Fruit fly (Drosophila melanogaster) whole organism, wandering third instar larva: ENCODE measurements around the gene vrs.
A peak's percentile ranks its signal among the peaks of the same experiment; 100 is the strongest.

Source experiments
- Abd-B ChIP-seq: fragments of >200 bp; optimal IDR thresholded peaks from 2 replicates; lab custom pipeline; 2017; ENCODE audit warnings: missing biosample characterization, missing genetic modification characterization
- CG32264 ChIP-seq: fragments of 200-800 bp; sonication (Bioruptor generic); optimal IDR thresholded peaks from 2 replicates; lab custom pipeline; 2016; ENCODE audit warnings: missing biosample characterization, missing genetic modification characterization
- CG9705 ChIP-seq: fragments of 200-800 bp; sonication (Bioruptor generic); optimal IDR thresholded peaks from 2 replicates; lab custom pipeline; 2018; ENCODE audit warnings: missing biosample characterization, mild to moderate bottlenecking, missing genetic modification characterization
- CrebA ChIP-seq: fragments of 200-800 bp; sonication (Bioruptor generic); optimal IDR thresholded peaks from 2 replicates; lab custom pipeline; 2016; ENCODE audit warnings: missing biosample characterization, mild to moderate bottlenecking, missing genetic modification characterization, borderline replicate concordance
- Dfd ChIP-seq: fragments of >200 bp; optimal IDR thresholded peaks from 2 replicates; lab custom pipeline; 2017; ENCODE audit warnings: missing biosample characterization, missing genetic modification characterization
- GATAd ChIP-seq: sonication (Bioruptor generic); optimal IDR thresholded peaks from 2 replicates; lab custom pipeline; 2016; ENCODE audit warnings: missing biosample characterization, missing genetic modification characterization
- HLH106 ChIP-seq: fragments of 200-800 bp; optimal IDR thresholded peaks from 3 replicates; lab custom pipeline; 2019; ENCODE audit warnings: missing biosample characterization, mild to moderate bottlenecking, missing genetic modification characterization, moderate library complexity
- Hnf4 ChIP-seq: fragments of 200-800 bp; sonication (Bioruptor generic); optimal IDR thresholded peaks from 2 replicates; lab custom pipeline; 2016; ENCODE audit warnings: missing biosample characterization, mild to moderate bottlenecking, missing genetic modification characterization
- Hr78 ChIP-seq: fragments of >200 bp; optimal IDR thresholded peaks from 2 replicates; lab custom pipeline; 2017; ENCODE audit warnings: missing biosample characterization, missing genetic modification characterization
- Hr83 ChIP-seq: fragments of 200-300 bp; sonication (Bioruptor generic); optimal IDR thresholded peaks from 2 replicates; lab custom pipeline; 2016; ENCODE audit warnings: missing biosample characterization, mild to moderate bottlenecking, missing genetic modification characterization, moderate library complexity; ENCODE audit not compliant: poor library complexity, severe bottlenecking
- Jra ChIP-seq: sonication (Bioruptor generic); optimal IDR thresholded peaks from 2 replicates; lab custom pipeline; 2016; ENCODE audit warnings: missing biosample characterization, missing genetic modification characterization
- Mio ChIP-seq: sonication (Bioruptor generic); optimal IDR thresholded peaks from 2 replicates; lab custom pipeline; 2016; ENCODE audit warnings: missing biosample characterization, missing genetic modification characterization
- Myc ChIP-seq: fragments of >200 bp; optimal IDR thresholded peaks from 2 replicates; lab custom pipeline; 2017
- N ChIP-seq: fragments of >200 bp; optimal IDR thresholded peaks from 2 replicates; lab custom pipeline; 2018; ENCODE audit warnings: missing biosample characterization, missing external identifiers, missing genetic modification characterization
- OdsH ChIP-seq: fragments of 200-800 bp; sonication (Bioruptor generic); optimal IDR thresholded peaks from 2 replicates; lab custom pipeline; 2016; ENCODE audit warnings: missing biosample characterization, mild to moderate bottlenecking, missing genetic modification characterization
- Rel ChIP-seq, 2 experiments: fragments of 200-800 bp; sonication (Bioruptor generic) in 1 of 2; optimal IDR thresholded peaks; 2 replicates in 1 of 2; 3 replicates in 1 of 2; lab custom pipeline; 2016 to 2019; ENCODE audit warnings: mild to moderate bottlenecking in 2 of 2, missing biosample characterization in 2 of 2, missing genetic modification characterization in 2 of 2, moderate library complexity in 1 of 2
- Sp1 ChIP-seq: fragments of 200-800 bp; sonication (Bioruptor generic); optimal IDR thresholded peaks from 3 replicates; lab custom pipeline; 2019; ENCODE audit warnings: missing biosample characterization, mild to moderate bottlenecking, missing genetic modification characterization, moderate library complexity
- Vsx2 ChIP-seq: fragments of 200-300, 225-300 bp; sonication (Bioruptor generic); optimal IDR thresholded peaks from 2 replicates; lab custom pipeline; 2018; ENCODE audit warnings: missing biosample characterization, missing genetic modification characterization; ENCODE audit not compliant: partially characterized antibody
- br ChIP-seq: fragments of 200-800 bp; sonication (Bioruptor generic); optimal IDR thresholded peaks from 2 replicates; lab custom pipeline; 2016; ENCODE audit warnings: missing biosample characterization, missing genetic modification characterization
- brk ChIP-seq: fragments of 200-800 bp; sonication (Bioruptor generic); optimal IDR thresholded peaks from 2 replicates; lab custom pipeline; 2016; ENCODE audit warnings: missing biosample characterization, mild to moderate bottlenecking, missing genetic modification characterization
- dl ChIP-seq, 2 experiments: fragments of 175-275, 200-275 bp in 1 of 2; fragments of 200-275 bp in 1 of 2; sonication (Bioruptor generic); optimal IDR thresholded peaks; lab custom pipeline; 2018; ENCODE audit warnings: mild to moderate bottlenecking in 2 of 2, missing biosample characterization in 2 of 2, missing genetic modification characterization in 2 of 2, moderate library complexity in 2 of 2; ENCODE audit not compliant: partially characterized antibody in 2 of 2, insufficient read depth in 1 of 2
- dmrt93B ChIP-seq: fragments of 200-800 bp; sonication (Bioruptor generic); optimal IDR thresholded peaks from 2 replicates; lab custom pipeline; 2018; ENCODE audit warnings: missing biosample characterization, mild to moderate bottlenecking, missing genetic modification characterization
- dsf ChIP-seq: sonication (Bioruptor generic); optimal IDR thresholded peaks from 2 replicates; lab custom pipeline; 2016; ENCODE audit warnings: missing biosample characterization, missing genetic modification characterization, borderline replicate concordance
- ey ChIP-seq: fragments of 200-800 bp; sonication (Bioruptor generic); optimal IDR thresholded peaks from 2 replicates; lab custom pipeline; 2016; ENCODE audit warnings: missing biosample characterization, missing genetic modification characterization
- fru ChIP-seq: fragments of 200-800 bp; sonication (Bioruptor generic); optimal IDR thresholded peaks from 3 replicates; lab custom pipeline; 2016; ENCODE audit warnings: missing biosample characterization, mild to moderate bottlenecking, missing genetic modification characterization
- h ChIP-seq: fragments of 200-800 bp; sonication (Bioruptor generic); optimal IDR thresholded peaks from 3 replicates; lab custom pipeline; 2016; ENCODE audit warnings: missing biosample characterization, mild to moderate bottlenecking, missing genetic modification characterization
- jim ChIP-seq: fragments of 175-275, 200-325 bp; sonication (Bioruptor generic); optimal IDR thresholded peaks from 2 replicates; lab custom pipeline; 2016; ENCODE audit warnings: missing biosample characterization, mild to moderate bottlenecking, missing genetic modification characterization
- lola ChIP-seq: fragments of >200 bp; optimal IDR thresholded peaks from 2 replicates; lab custom pipeline; 2017; ENCODE audit warnings: missing biosample characterization, missing genetic modification characterization
- pan ChIP-seq: fragments of >200 bp; optimal IDR thresholded peaks from 2 replicates; lab custom pipeline; 2017
- psq ChIP-seq: fragments of 200-800 bp; sonication (Bioruptor generic); optimal IDR thresholded peaks from 3 replicates; lab custom pipeline; 2017; ENCODE audit warnings: missing biosample characterization, mild to moderate bottlenecking, missing genetic modification characterization, moderate library complexity
- rgr ChIP-seq: fragments of 200-800 bp; sonication (Bioruptor generic); optimal IDR thresholded peaks from 3 replicates; lab custom pipeline; 2016; ENCODE audit warnings: missing biosample characterization, mild to moderate bottlenecking, missing genetic modification characterization
- sage ChIP-seq: fragments of 200-800 bp; sonication (Bioruptor generic); optimal IDR thresholded peaks from 2 replicates; lab custom pipeline; 2016; ENCODE audit warnings: missing biosample characterization, mild to moderate bottlenecking, missing genetic modification characterization
- sv ChIP-seq: fragments of 200-800 bp; sonication (Bioruptor generic); optimal IDR thresholded peaks from 3 replicates; lab custom pipeline; 2016; ENCODE audit warnings: missing biosample characterization, missing genetic modification characterization
- tai ChIP-seq: sonication (Bioruptor generic); optimal IDR thresholded peaks from 2 replicates; lab custom pipeline; 2016; ENCODE audit warnings: missing biosample characterization, missing genetic modification characterization
- usp ChIP-seq: fragments of >200 bp; optimal IDR thresholded peaks from 2 replicates; lab custom pipeline; 2017; ENCODE audit warnings: missing biosample characterization, missing genetic modification characterization
- woc ChIP-seq: sonication (Bioruptor generic); optimal IDR thresholded peaks from 2 replicates; lab custom pipeline; 2016; ENCODE audit warnings: missing biosample characterization, mild to moderate bottlenecking, missing genetic modification characterization

vrs gene

DNA sequence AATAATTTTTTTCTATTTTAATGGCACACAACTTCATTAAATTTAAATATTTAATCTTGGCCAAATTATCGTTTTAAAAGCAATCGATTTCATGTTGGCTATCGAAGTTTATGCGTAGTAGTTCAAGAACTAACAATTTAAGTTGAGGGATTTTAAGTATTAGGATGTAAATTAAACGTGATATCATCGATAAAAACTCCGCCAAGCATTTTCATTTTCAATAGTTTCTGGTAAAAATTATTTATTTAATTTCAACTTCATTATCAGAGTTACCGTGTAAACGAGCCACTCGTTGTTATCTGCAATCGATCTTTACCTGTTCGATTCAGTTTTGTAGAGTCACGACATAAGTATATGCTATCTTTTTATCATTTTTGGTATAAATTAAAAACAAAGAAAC is 44.5 kb upstream of the vrs start (continued):
- TF ChIP-seq Mio (peak; percentile 59), OdsH (peak; percentile 95), HLH106 (peak; percentile 98), Sp1 (GFP tag; lab: Kevin White, UChicago) (peak; percentile 99), Rel (GFP tag; optimal IDR thresholded peaks at IDR 0.05; lab: Kevin White, UChicago) (peak; percentile 90), Rel (tag; optimal IDR thresholded peaks at IDR 0.05; lab: Kevin White, UChicago) (peak; percentile 93)

dm6 chr3R:12405134-12405533 is 42.3 kb upstream of the vrs start:
- TF ChIP-seq Hnf4 (no peak), Vsx2 (GFP tag; lab: Kevin White, UChicago) (no peak), HLH106 (no peak), dl (GFP tag; optimal IDR thresholded peaks at IDR 0.05; lab: Kevin White, UChicago; ENCODE audit: insufficient read depth in 1 of 2, partially characterized antibody in 2 of 2) (no peak), dsf (no peak), fru (GFP tag; lab: Kevin White, UChicago) (no peak), Abd-B (GFP tag; lab: Kevin White, UChicago) (no peak), Dfd (GFP tag; lab: Kevin White, UChicago) (no peak), Sp1 (GFP tag; lab: Kevin White, UChicago) (no peak), GATAd (no peak), brk (GFP tag; lab: Kevin White, UChicago) (no peak), usp (GFP tag; lab: Kevin White, UChicago) (no peak), h (no peak), OdsH (no peak), br (GFP tag; lab: Kevin White, UChicago) (no peak), CG32264 (GFP tag; lab: Kevin White, UChicago) (no peak), jim (GFP tag; lab: Kevin White, UChicago) (no peak), Myc (lab: Kevin White, UChicago) (no peak)

DNA sequence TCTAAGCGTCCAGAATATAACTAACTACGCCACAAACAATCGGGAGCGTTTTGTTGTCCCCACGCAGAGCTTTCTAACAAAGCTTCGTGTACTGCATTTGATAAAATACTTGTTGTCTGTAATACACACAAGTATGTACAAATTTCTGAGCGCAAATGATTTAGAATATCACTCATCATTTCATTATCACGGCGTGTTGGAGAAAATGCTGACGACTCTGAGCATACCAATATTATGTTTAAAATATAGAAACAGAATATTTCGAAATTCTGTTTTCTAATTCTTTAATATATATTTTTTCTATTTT is 41.6 kb upstream of the vrs start, which contains the start of gene Cyp9f2:
Gene Cyp9f2, minus strand, starts transcription at position 101 of the 307 bp plus-strand sequence.
- TF ChIP-seq HLH106 (no peak), Hr83 (GFP tag; lab: Kevin White, UChicago) (no peak), Hnf4 (no peak), pan (no peak), Jra (GFP tag; lab: Kevin White, UChicago) (no peak), psq (no peak), fru (GFP tag; lab: Kevin White, UChicago) (no peak), N (GFP tag; lab: Kevin White, UChicago) (no peak), Vsx2 (GFP tag; lab: Kevin White, UChicago) (no peak), sv (GFP tag; lab: Kevin White, UChicago) (no peak), Rel (GFP tag; optimal IDR thresholded peaks at IDR 0.05; lab: Kevin White, UChicago) (no peak), Rel (tag; optimal IDR thresholded peaks at IDR 0.05; lab: Kevin White, UChicago) (no peak), ey (GFP tag; lab: Kevin White, UChicago) (no peak), brk (GFP tag; lab: Kevin White, UChicago) (no peak), dl (GFP tag; optimal IDR thresholded peaks at IDR 0.05; lab: Kevin White, UChicago; ENCODE audit: insufficient read depth in 1 of 2, partially characterized antibody in 2 of 2) (no peak), tai (GFP tag; lab: Kevin White, UChicago) (no peak), h (no peak), dmrt93B (no peak)

DNA sequence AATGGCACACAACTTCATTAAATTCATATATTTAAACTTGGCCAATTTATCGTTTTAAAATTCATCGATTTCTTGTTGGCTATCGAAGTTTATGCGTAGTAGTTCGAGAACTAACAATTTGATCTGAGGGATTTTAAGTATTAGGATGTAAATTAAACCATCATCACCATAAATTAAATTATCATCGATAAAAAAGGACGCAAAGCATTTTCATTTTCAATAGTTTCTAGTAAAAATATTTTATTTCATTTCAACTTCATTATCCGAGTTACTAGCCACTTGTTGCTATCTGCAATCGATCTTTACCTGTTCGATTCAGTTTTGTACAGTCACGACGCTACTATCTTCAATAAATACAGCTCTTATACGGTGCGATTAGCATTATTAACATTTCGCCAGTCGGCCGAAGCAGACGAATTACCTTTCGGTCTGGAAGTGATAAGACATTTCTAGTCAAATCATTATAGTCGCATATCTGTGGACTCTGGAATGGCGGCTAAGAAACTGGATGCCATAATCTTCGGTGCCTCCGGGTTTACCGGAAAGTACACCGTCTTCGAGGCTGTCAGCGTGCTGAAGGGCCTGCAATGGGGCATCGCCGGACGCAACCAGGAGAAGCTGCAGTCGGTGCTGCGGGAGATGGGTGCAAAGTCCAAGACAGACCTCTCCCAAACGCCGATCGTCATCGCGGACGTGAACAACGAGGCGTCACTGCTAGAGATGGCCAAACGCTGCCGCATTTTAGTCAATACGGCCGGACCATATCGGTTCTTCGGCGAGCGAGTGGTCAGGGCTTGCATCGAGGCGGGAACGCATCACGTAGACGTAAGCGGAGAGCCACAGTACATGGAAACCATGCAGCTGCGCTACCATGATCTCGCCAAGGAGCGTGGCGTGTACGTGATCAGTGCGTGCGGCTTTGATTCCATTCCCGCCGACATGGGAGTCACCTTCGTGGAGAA is 40.9 kb upstream of the vrs start, which contains the start of gene CG5167:
Gene CG5167, plus strand, starts transcription at position 298 of the 962 bp plus-strand sequence.
- TF ChIP-seq N (GFP tag; lab: Kevin White, UChicago) (no peak), Hr83 (GFP tag; lab: Kevin White, UChicago) (no peak), CG32264 (GFP tag; lab: Kevin White, UChicago) (no peak), CG9705 (GFP tag; lab: Kevin White, UChicago) (peak; percentile 14), pan (no peak), br (GFP tag; lab: Kevin White, UChicago) (peak; percentile 52), Hnf4 (no peak), dl (GFP tag; optimal IDR thresholded peaks at IDR 0.05; lab: Kevin White, UChicago; ENCODE audit: insufficient read depth in 1 of 2, partially characterized antibody in 2 of 2) (no peak), psq (peak; percentile 54), dsf (no peak), woc (GFP tag; lab: Kevin White, UChicago) (peak; percentile 48), CrebA (no peak), lola (no peak), Hr78 (GFP tag; lab: Kevin White, UChicago) (no peak), h (peak; percentile 58), dmrt93B (no peak), Mio (no peak), jim (GFP tag; lab: Kevin White, UChicago) (no peak), tai (GFP tag; lab: Kevin White, UChicago) (no peak), brk (GFP tag; lab: Kevin White, UChicago) (no peak), Rel (GFP tag; optimal IDR thresholded peaks at IDR 0.05; lab: Kevin White, UChicago) (no peak), Rel (tag; optimal IDR thresholded peaks at IDR 0.05; lab: Kevin White, UChicago) (peak; percentile 5), ey (GFP tag; lab: Kevin White, UChicago) (peak; percentile 43), Sp1 (GFP tag; lab: Kevin White, UChicago) (peak; percentile 58), rgr (GFP tag; lab: Kevin White, UChicago) (peak; percentile 69), OdsH (peak; percentile 53), Abd-B (GFP tag; lab: Kevin White, UChicago) (no peak), usp (GFP tag; lab: Kevin White, UChicago) (no peak), Vsx2 (GFP tag; lab: Kevin White, UChicago) (no peak), GATAd (no peak), Dfd (GFP tag; lab: Kevin White, UChicago) (no peak), HLH106 (peak; percentile 45), sage (GFP tag; lab: Kevin White, UChicago) (no peak)
